Worm (Caenorhabditis elegans): ENCODE data around the gene kin-15.

ce11 chrII:9427644-9428043 lies 5.9 kb downstream of the kin-15 start, which contains the start of gene M176.5:
- TF ChIP-seq lin-38 (GFP tag; IDR thresholded peaks at IDR 0.05) (no peak), nhr-11 (tag; optimal IDR thresholded peaks at IDR 0.05) (no peak), mdl-1 (tag; optimal IDR thresholded peaks at IDR 0.05) (no peak)

Measured in whole organism, L4 larva.